Fruit fly (Drosophila melanogaster) whole organism, adult: Measurements from ENCODE around the gene spas.

Experiments
- CG11617 ChIP-seq: fragments of 200-800 bp; sonication (Bioruptor generic); optimal IDR thresholded peaks from 2 replicates; lab custom pipeline; 2017; ENCODE audit warnings: mild to moderate bottlenecking, missing biosample characterization, missing genetic modification reagents, missing genetic modification characterization
- CG12768 ChIP-seq: fragments of 200-800 bp; sonication (Bioruptor generic); optimal IDR thresholded peaks from 2 replicates; lab custom pipeline; 2017; ENCODE audit warnings: missing biosample characterization, missing genetic modification characterization, mild to moderate bottlenecking, moderate library complexity, missing genetic modification reagents
- CG14711 ChIP-seq: fragments of 200-800 bp; sonication (Bioruptor generic); optimal IDR thresholded peaks from 2 replicates; lab custom pipeline; 2018; ENCODE audit warnings: missing biosample characterization, mild to moderate bottlenecking, missing genetic modification characterization, moderate library complexity
- CG1620 ChIP-seq: fragments of 200-800 bp; sonication (Bioruptor generic); optimal IDR thresholded peaks from 2 replicates; lab custom pipeline; 2016; ENCODE audit warnings: missing biosample characterization, missing genetic modification characterization
- CG33017 ChIP-seq: fragments of 200-800 bp; sonication (Bioruptor generic); optimal IDR thresholded peaks from 2 replicates; lab custom pipeline; 2018; ENCODE audit warnings: missing biosample characterization, mild to moderate bottlenecking, missing genetic modification characterization, moderate library complexity
- CG5204 ChIP-seq: fragments of 200-800 bp; sonication (Bioruptor generic); optimal IDR thresholded peaks from 2 replicates; lab custom pipeline; 2016; ENCODE audit warnings: missing biosample characterization, missing genetic modification characterization
- CG7045 ChIP-seq: fragments of 200-800 bp; sonication (Bioruptor generic); optimal IDR thresholded peaks from 2 replicates; lab custom pipeline; 2017; ENCODE audit warnings: missing biosample characterization, mild to moderate bottlenecking, missing genetic modification characterization
- CG7101 ChIP-seq: fragments of 200-800 bp; sonication (Bioruptor generic); optimal IDR thresholded peaks from 2 replicates; lab custom pipeline; 2018; ENCODE audit warnings: missing biosample characterization, mild to moderate bottlenecking, missing genetic modification characterization, moderate library complexity
- Clk ChIP-seq: fragments of 200-800 bp; sonication (Bioruptor generic); optimal IDR thresholded peaks from 2 replicates; lab custom pipeline; 2017; ENCODE audit warnings: missing biosample characterization, missing genetic modification characterization
- Crg-1 ChIP-seq: fragments of 200-800 bp; sonication (Bioruptor generic); optimal IDR thresholded peaks from 2 replicates; lab custom pipeline; 2016; ENCODE audit warnings: missing biosample characterization, missing genetic modification characterization
- Hr96 ChIP-seq: fragments of 200-800 bp; sonication (Bioruptor generic); optimal IDR thresholded peaks from 2 replicates; lab custom pipeline; 2016; ENCODE audit warnings: missing biosample characterization, missing genetic modification characterization
- Mnt ChIP-seq: fragments of 200-800 bp; sonication (Bioruptor generic); optimal IDR thresholded peaks from 2 replicates; lab custom pipeline; 2016; ENCODE audit warnings: missing biosample characterization, mild to moderate bottlenecking, missing genetic modification characterization
- bab1 ChIP-seq: fragments of 200-800 bp; sonication (Bioruptor generic); optimal IDR thresholded peaks from 3 replicates; lab custom pipeline; 2019; ENCODE audit warnings: missing biosample characterization, mild to moderate bottlenecking, missing genetic modification characterization, moderate library complexity
- cic ChIP-seq: fragments of 200-800 bp; sonication (Bioruptor generic); optimal IDR thresholded peaks from 2 replicates; lab custom pipeline; 2017; ENCODE audit warnings: missing biosample characterization, mild to moderate bottlenecking, missing genetic modification characterization, moderate library complexity
- cnc ChIP-seq, 2 experiments: fragments of >200 bp; optimal IDR thresholded peaks; 2 replicates each; lab custom pipeline; 2017
- kay ChIP-seq: fragments of 200-800 bp; sonication (Bioruptor generic); peaks from one replicate; lab custom pipeline; 2016; ENCODE audit warnings: missing biosample characterization, missing genetic modification characterization, borderline replicate concordance
- ovo ChIP-seq: fragments of 200-800 bp; sonication (Bioruptor generic); optimal IDR thresholded peaks from 2 replicates; lab custom pipeline; 2016; ENCODE audit warnings: missing biosample characterization, missing genetic modification characterization
- pad ChIP-seq: fragments of 200-800 bp; sonication (Bioruptor generic); optimal IDR thresholded peaks from 3 replicates; lab custom pipeline; 2017; ENCODE audit warnings: missing biosample characterization, missing genetic modification characterization, mild to moderate bottlenecking, moderate library complexity, missing genetic modification reagents
- tj ChIP-seq: fragments of 200-800 bp; sonication (Bioruptor generic); optimal IDR thresholded peaks from 3 replicates; lab custom pipeline; 2017; ENCODE audit warnings: missing biosample characterization, mild to moderate bottlenecking, missing genetic modification characterization, moderate library complexity
- toe ChIP-seq: fragments of 200-800 bp; sonication (Bioruptor generic); optimal IDR thresholded peaks from 2 replicates; lab custom pipeline; 2016; ENCODE audit warnings: missing biosample characterization, missing genetic modification characterization

Gene spas

dm6 chr3R:24037538-24038265, at the start of gene spas:
TSS of gene spas (plus strand) at chr3R:24038215.
- TF ChIP-seq Clk (GFP tag; lab: Kevin White, UChicago) = peak; percentile 50
- peak; percentile 47 for TF ChIP-seq pad
- TF ChIP-seq CG7101 = peak; percentile 60
- no peak for TF ChIP-seq kay
- peak; percentile 52 for TF ChIP-seq Crg-1 (GFP tag; lab: Kevin White, UChicago)
- TF ChIP-seq tj (GFP tag; lab: Kevin White, UChicago) = peak; percentile 73
- TF ChIP-seq Mnt (GFP tag; lab: Kevin White, UChicago) = peak; percentile 72
- peak; percentile 80 for TF ChIP-seq CG14711 (tag; lab: Kevin White, UChicago)
- TF ChIP-seq toe (GFP tag; lab: Kevin White, UChicago) = no peak
- peak; percentile 76 for TF ChIP-seq bab1 (GFP tag; lab: Kevin White, UChicago)
- TF ChIP-seq CG33017 (tag; lab: Kevin White, UChicago) = peak; percentile 58
- TF ChIP-seq ovo (GFP tag; lab: Kevin White, UChicago) = peak; percentile 63
- TF ChIP-seq cic (GFP tag; lab: Kevin White, UChicago) = no peak
- peak; percentile 64 for TF ChIP-seq CG1620
- peak; percentile 81 for TF ChIP-seq CG11617 (GFP tag; lab: Kevin White, UChicago)
- TF ChIP-seq CG7045 (GFP tag; lab: Kevin White, UChicago) = peak; percentile 73
- no peak for TF ChIP-seq cnc (optimal IDR thresholded peaks at IDR 0.05; lab: Kevin White, UChicago)
- TF ChIP-seq CG5204 (GFP tag; lab: Kevin White, UChicago) = no peak
- peak; percentile 64 for TF ChIP-seq CG12768 (GFP tag; lab: Kevin White, UChicago)
- TF ChIP-seq Hr96 = peak; percentile 90

- TF ChIP-seq CG5204 (GFP tag; lab: Kevin White, UChicago) (no peak), CG14711 (tag; lab: Kevin White, UChicago) (no peak), toe (GFP tag; lab: Kevin White, UChicago) (no peak), ovo (GFP tag; lab: Kevin White, UChicago) (no peak), kay (peak; percentile 75), cnc (optimal IDR thresholded peaks at IDR 0.05; lab: Kevin White, UChicago) (peak in 1 of 2 experiments; percentile 9), cic (GFP tag; lab: Kevin White, UChicago) (peak; percentile 22), tj (GFP tag; lab: Kevin White, UChicago) (no peak), bab1 (GFP tag; lab: Kevin White, UChicago) (no peak)
Measured at dm6 chr3R:23991364-23991763, 46.7 kb upstream of the spas start.

dm6 chr3R:23992823-23993797, 44.9 kb upstream of the spas start, which contains the start of the genes Epp and Rab7:
TSS of gene Epp (minus strand) at chr3R:23992916.
TSS of gene Rab7 (plus strand) at chr3R:23993008.
- peak; percentile 84 for TF ChIP-seq pad
- peak; percentile 98 for TF ChIP-seq kay
- peak; percentile 95 for TF ChIP-seq CG12768 (GFP tag; lab: Kevin White, UChicago)
- peak; percentile 39 for TF ChIP-seq CG14711 (tag; lab: Kevin White, UChicago)
- TF ChIP-seq Mnt (GFP tag; lab: Kevin White, UChicago) = peak; percentile 74
- TF ChIP-seq CG1620 = peak; percentile 69
- no peak for TF ChIP-seq tj (GFP tag; lab: Kevin White, UChicago)
- TF ChIP-seq Crg-1 (GFP tag; lab: Kevin White, UChicago) = peak; percentile 68
- peak; percentile 41 for TF ChIP-seq CG33017 (tag; lab: Kevin White, UChicago)
- TF ChIP-seq toe (GFP tag; lab: Kevin White, UChicago) = no peak
- peak; percentile 63 for TF ChIP-seq Hr96
- peak; percentile 86 for TF ChIP-seq cic (GFP tag; lab: Kevin White, UChicago)
- no peak for TF ChIP-seq cnc (optimal IDR thresholded peaks at IDR 0.05; lab: Kevin White, UChicago)
- peak; percentile 74 for TF ChIP-seq CG7101
- no peak for TF ChIP-seq CG5204 (GFP tag; lab: Kevin White, UChicago)
- TF ChIP-seq CG11617 (GFP tag; lab: Kevin White, UChicago) = peak; percentile 11
- TF ChIP-seq Clk (GFP tag; lab: Kevin White, UChicago) = peak; percentile 12
- peak; percentile 58 for TF ChIP-seq bab1 (GFP tag; lab: Kevin White, UChicago)
- no peak for TF ChIP-seq CG7045 (GFP tag; lab: Kevin White, UChicago)
- TF ChIP-seq ovo (GFP tag; lab: Kevin White, UChicago) = peak; percentile 56

dm6 chr3R:23994578-23994977, 43.4 kb upstream of the spas start:
- no peak for TF ChIP-seq Mnt (GFP tag; lab: Kevin White, UChicago)
- TF ChIP-seq kay = peak; percentile 91

dm6 chr3R:23995460-23995859, 42.6 kb upstream of the spas start, which contains the start of gene CG33108:
TSS of gene CG33108 (plus strand) at chr3R:23995659.
- no peak for TF ChIP-seq Hr96
- TF ChIP-seq bab1 (GFP tag; lab: Kevin White, UChicago) = peak; percentile 28
- TF ChIP-seq Mnt (GFP tag; lab: Kevin White, UChicago) = peak; percentile 11
- no peak for TF ChIP-seq Crg-1 (GFP tag; lab: Kevin White, UChicago)
- TF ChIP-seq CG7045 (GFP tag; lab: Kevin White, UChicago) = no peak
- TF ChIP-seq CG5204 (GFP tag; lab: Kevin White, UChicago) = no peak
- no peak for TF ChIP-seq CG33017 (tag; lab: Kevin White, UChicago)
- TF ChIP-seq CG7101 = peak; percentile 11
- no peak for TF ChIP-seq cnc (optimal IDR thresholded peaks at IDR 0.05; lab: Kevin White, UChicago)
- no peak for TF ChIP-seq ovo (GFP tag; lab: Kevin White, UChicago)
- no peak for TF ChIP-seq kay
- TF ChIP-seq CG11617 (GFP tag; lab: Kevin White, UChicago) = no peak
- peak; percentile 32 for TF ChIP-seq CG14711 (tag; lab: Kevin White, UChicago)
- no peak for TF ChIP-seq cic (GFP tag; lab: Kevin White, UChicago)
- TF ChIP-seq toe (GFP tag; lab: Kevin White, UChicago) = no peak
- no peak for TF ChIP-seq tj (GFP tag; lab: Kevin White, UChicago)
